Fruit fly (Drosophila melanogaster) whole organism, pupa: ENCODE measurements around the gene CG43074.

Source experiments
- CG10348 ChIP-seq: fragments of 200-800 bp; sonication (Bioruptor generic); IDR thresholded peaks from 2 replicates; pipeline ENCODE4 v1.3.6; 2022; ENCODE audit warnings: missing biosample characterization, missing genetic modification characterization
- CG12605 ChIP-seq: fragments of 200-800 bp; sonication (Bioruptor generic); IDR thresholded peaks from 2 replicates; pipeline ENCODE4 v1.3.6; 2022; ENCODE audit warnings: missing biosample characterization, missing genetic modification characterization
- CG15710 ChIP-seq: fragments of 200-800 bp; sonication (Bioruptor generic); optimal IDR thresholded peaks from 2 replicates; lab custom pipeline; 2018; ENCODE audit warnings: missing biosample characterization, mild to moderate bottlenecking, missing genetic modification characterization, moderate library complexity
- Ets98B ChIP-seq: fragments of 200-800 bp; sonication (Bioruptor generic); IDR thresholded peaks from 2 replicates; pipeline ENCODE4 v1.3.6; 2022; ENCODE audit warnings: missing biosample characterization, missing genetic modification characterization
- Pif1A ChIP-seq: fragments of 200-800 bp; sonication (Bioruptor generic); optimal IDR thresholded peaks from 3 replicates; lab custom pipeline; 2016; ENCODE audit warnings: missing biosample characterization, missing genetic modification characterization
- Snoo ChIP-seq: fragments of 200-800 bp; sonication (Bioruptor generic); optimal IDR thresholded peaks from 3 replicates; lab custom pipeline; 2017; ENCODE audit warnings: missing biosample characterization, mild to moderate bottlenecking, missing genetic modification characterization, inconsistent platforms
- fd96Ca ChIP-seq: fragments of 200-800 bp; sonication (Bioruptor generic); IDR thresholded peaks from 3 replicates; pipeline ENCODE4 v1.3.6; 2022; ENCODE audit warnings: missing biosample characterization, missing genetic modification characterization

DNA sequence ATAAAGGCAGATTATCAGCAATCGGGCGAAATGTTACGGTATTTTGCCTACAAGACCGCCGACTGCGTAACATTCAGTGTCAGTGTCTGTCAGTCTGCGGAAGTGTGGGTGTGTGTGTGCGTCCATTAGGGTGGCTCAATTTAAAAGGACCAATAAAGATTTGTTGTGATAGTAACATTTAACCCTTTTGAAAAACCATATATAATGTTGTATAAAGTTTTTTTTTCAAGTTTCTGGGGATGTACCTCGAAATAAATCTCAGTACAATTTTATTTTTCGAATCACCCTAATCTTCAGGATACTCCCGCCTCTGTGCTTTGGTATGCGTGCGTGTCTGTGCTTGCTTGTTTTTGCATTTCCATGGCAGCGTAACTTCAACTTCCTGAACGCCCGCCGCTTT is 11.7 kb downstream of the CG43074 start:
- TF ChIP-seq Snoo (tag; lab: Kevin White, UChicago): peak; percentile 29
- peak; percentile 33 for TF ChIP-seq Pif1A
- TF ChIP-seq CG10348: no peak
- no peak; the same call in 2 of the 3 replicates for TF ChIP-seq fd96Ca (GFP tag; lab: Robert Waterston, UW)
- TF ChIP-seq CG15710 (tag; lab: Kevin White, UChicago): peak; percentile 63
- peak; percentile 52 for TF ChIP-seq Ets98B (GFP tag; lab: Robert Waterston, UW)
- TF ChIP-seq CG12605 (GFP tag; lab: Robert Waterston, UW): peak; percentile 50; the same call in 1 of the 2 replicates
